Worm (Caenorhabditis elegans) whole organism, young adult: ENCODE measurements around the gene F20D12.12.

Experiments used
- B0019.2 ChIP-seq: fragments of 200-800 bp; sonication (Bioruptor generic); conservative IDR thresholded peaks from 2 replicates; pipeline ENCODE4 v1.3.6; 2022; ENCODE audit warnings: missing genetic modification reagents, missing genetic modification characterization, missing compliant biosample characterization
- B0261.1 ChIP-seq: sonication (generic microtip); optimal IDR thresholded peaks from 2 replicates; lab custom pipeline; 2016; ENCODE audit warnings: mild to moderate bottlenecking, missing genetic modification characterization, moderate library complexity, missing compliant biosample characterization
- D2030.7 ChIP-seq: fragments of 200-800 bp; sonication (Bioruptor generic); IDR thresholded peaks from 2 replicates; pipeline ENCODE4 v1.3.6; 2022; ENCODE audit warnings: missing genetic modification reagents, missing genetic modification characterization, missing compliant biosample characterization
- F10E7.11 ChIP-seq: sonication (generic microtip); optimal IDR thresholded peaks from 2 replicates; lab custom pipeline; 2017; ENCODE audit warnings: mild to moderate bottlenecking, missing genetic modification characterization, moderate library complexity, missing compliant biosample characterization
- F39B2.1 ChIP-seq: fragments of 200-800 bp; sonication (Bioruptor generic); IDR thresholded peaks from 2 replicates; pipeline ENCODE4 v1.3.6; 2022; ENCODE audit warnings: missing genetic modification reagents, missing genetic modification characterization, missing compliant biosample characterization
- F49E8.2 ChIP-seq: sonication (generic microtip); optimal IDR thresholded peaks from 3 replicates; lab custom pipeline; 2017; ENCODE audit warnings: missing genetic modification characterization, mild to moderate bottlenecking, missing compliant biosample characterization, antibody characterized with exemption, moderate library complexity; ENCODE audit not compliant: insufficient read depth
- K11D2.4 ChIP-seq: fragments of 200-800 bp; sonication (Bioruptor generic); IDR thresholded peaks from 2 replicates; pipeline ENCODE4 v1.3.6; 2022; ENCODE audit warnings: missing genetic modification reagents, missing genetic modification characterization, missing compliant biosample characterization
- K12H6.12 ChIP-seq: fragments of 200-800 bp; sonication (Bioruptor generic); optimal IDR thresholded peaks from 2 replicates; lab custom pipeline; 2018; ENCODE audit warnings: mild to moderate bottlenecking, missing genetic modification characterization, missing compliant biosample characterization
- T07F8.4 ChIP-seq: sonication (generic microtip); optimal IDR thresholded peaks from 2 replicates; lab custom pipeline; 2016; ENCODE audit warnings: mild to moderate bottlenecking, missing genetic modification characterization, moderate library complexity, missing compliant biosample characterization
- Y53F4B.3 ChIP-seq: fragments of 200-800 bp; sonication (Bioruptor generic); IDR thresholded peaks from 2 replicates; pipeline ENCODE4 v1.3.6; 2022; ENCODE audit warnings: missing genetic modification reagents, missing genetic modification characterization, missing compliant biosample characterization
- Y56A3A.18 ChIP-seq: fragments of 200-800 bp; sonication (Bioruptor generic); IDR thresholded peaks from 2 replicates; pipeline ENCODE4 v1.3.6; 2022; ENCODE audit warnings: missing genetic modification reagents, missing genetic modification characterization, missing compliant biosample characterization
- Y67H2A.10 ChIP-seq: fragments of 200-800 bp; sonication (Bioruptor generic); conservative IDR thresholded peaks from 2 replicates; pipeline ENCODE4 v1.3.6; 2022; ENCODE audit warnings: missing genetic modification reagents, missing genetic modification characterization, missing compliant biosample characterization
- aptf-3 ChIP-seq: fragments of 200-800 bp; sonication (Bioruptor generic); IDR thresholded peaks from 2 replicates; pipeline ENCODE4 v1.3.6; 2022; ENCODE audit warnings: missing genetic modification characterization, missing compliant biosample characterization
- bed-1 ChIP-seq: fragments of 200-800 bp; sonication (Bioruptor generic); IDR thresholded peaks from 2 replicates; pipeline ENCODE4 v1.3.6; 2022; ENCODE audit warnings: missing genetic modification reagents, missing genetic modification characterization, missing compliant biosample characterization
- ccch-3 ChIP-seq: fragments of 200-800 bp; sonication (Bioruptor generic); optimal IDR thresholded peaks from 2 replicates; lab custom pipeline; 2018; ENCODE audit warnings: mild to moderate bottlenecking, missing genetic modification characterization, missing compliant biosample characterization
- ceh-100 ChIP-seq: fragments of 200-800 bp; sonication (Bioruptor generic); IDR thresholded peaks from 2 replicates; pipeline ENCODE4 v1.3.6; 2022; ENCODE audit warnings: missing genetic modification reagents, missing genetic modification characterization, missing compliant biosample characterization
- ceh-27 ChIP-seq: fragments of 200-800 bp; sonication (Bioruptor generic); optimal IDR thresholded peaks from 2 replicates; lab custom pipeline; 2018; ENCODE audit warnings: mild to moderate bottlenecking, missing genetic modification characterization, moderate library complexity, missing compliant biosample characterization
- ceh-40 ChIP-seq: fragments of 200-800 bp; sonication (Bioruptor generic); IDR thresholded peaks from 2 replicates; pipeline ENCODE4 v1.3.6; 2022; ENCODE audit warnings: missing genetic modification characterization, missing compliant biosample characterization
- ceh-58 ChIP-seq: fragments of 200-800 bp; sonication (Bioruptor generic); IDR thresholded peaks from 2 replicates; pipeline ENCODE4 v1.3.6; 2022; ENCODE audit warnings: missing genetic modification characterization, missing compliant biosample characterization
- ceh-79 ChIP-seq: sonication (generic microtip); optimal IDR thresholded peaks from 2 replicates; lab custom pipeline; 2017; ENCODE audit warnings: mild to moderate bottlenecking, missing genetic modification characterization, missing compliant biosample characterization
- ceh-91 ChIP-seq: fragments of 200-800 bp; sonication (Bioruptor generic); IDR thresholded peaks from 2 replicates; pipeline ENCODE4 v1.3.6; 2022; ENCODE audit warnings: missing genetic modification reagents, missing genetic modification characterization, missing compliant biosample characterization
- dpl-1 ChIP-seq: fragments of 150-350 bp; optimal IDR thresholded peaks from 2 replicates; lab custom pipeline; 2014; ENCODE audit warnings: missing biosample characterization, missing genetic modification reagents, missing genetic modification characterization
- efl-1 ChIP-seq: fragments of 150-350 bp; optimal IDR thresholded peaks from 2 replicates; lab custom pipeline; 2014; ENCODE audit warnings: missing biosample characterization, missing genetic modification reagents, missing genetic modification characterization
- egl-18 ChIP-seq: fragments of 200-800 bp; sonication (Bioruptor generic); IDR thresholded peaks from 2 replicates; pipeline ENCODE4 v1.3.6; 2022; ENCODE audit warnings: missing genetic modification reagents, missing genetic modification characterization, missing compliant biosample characterization
- ekl-4 ChIP-seq: fragments of 200-800 bp; sonication (Bioruptor generic); IDR thresholded peaks from 2 replicates; pipeline ENCODE4 v1.3.6; 2022; ENCODE audit warnings: missing genetic modification reagents, missing genetic modification characterization, missing compliant biosample characterization
- ets-4 ChIP-seq: fragments of 200-800 bp; sonication (Bioruptor generic); optimal IDR thresholded peaks from 2 replicates; lab custom pipeline; 2018; ENCODE audit warnings: mild to moderate bottlenecking, missing genetic modification characterization, missing compliant biosample characterization
- him-1 ChIP-seq: sonication (generic microtip); optimal IDR thresholded peaks from 2 replicates; lab custom pipeline; 2016; ENCODE audit warnings: missing genotype, missing genetic modification reagents, missing genetic modification characterization, missing compliant biosample characterization
- hlh-26 ChIP-seq: fragments of 200-800 bp; sonication (Bioruptor generic); conservative IDR thresholded peaks from 2 replicates; pipeline ENCODE4 v1.3.6; 2022; ENCODE audit warnings: missing genetic modification reagents, missing genetic modification characterization, missing compliant biosample characterization
- hrde-1 ChIP-seq: sonication (generic microtip); optimal IDR thresholded peaks from 2 replicates; lab custom pipeline; 2016; ENCODE audit warnings: missing genetic modification characterization, mild to moderate bottlenecking, missing compliant biosample characterization, moderate library complexity, missing genotype, missing genetic modification reagents, borderline replicate concordance
- lag-1 ChIP-seq: fragments of 200-800 bp; sonication (Bioruptor generic); IDR thresholded peaks from 2 replicates; pipeline ENCODE4 v1.3.6; 2022; ENCODE audit warnings: missing genetic modification reagents, missing genetic modification characterization, missing compliant biosample characterization
- lin-40 ChIP-seq: sonication (generic microtip); optimal IDR thresholded peaks from 2 replicates; lab custom pipeline; 2016; ENCODE audit warnings: missing genetic modification characterization, mild to moderate bottlenecking, missing compliant biosample characterization, missing genotype, missing genetic modification reagents
- lin-54 ChIP-seq: fragments of 200-800 bp; sonication (Bioruptor generic); optimal IDR thresholded peaks from 2 replicates; lab custom pipeline; 2018; ENCODE audit warnings: mild to moderate bottlenecking, missing genetic modification characterization, missing compliant biosample characterization
- lir-1 ChIP-seq: fragments of 200-800 bp; sonication (Bioruptor generic); conservative IDR thresholded peaks from 2 replicates; pipeline ENCODE4 v1.3.6; 2022; ENCODE audit warnings: missing genetic modification reagents, missing genetic modification characterization, missing compliant biosample characterization
- lsl-1 ChIP-seq: fragments of 200-800 bp; sonication (Bioruptor generic); optimal IDR thresholded peaks from 2 replicates; lab custom pipeline; 2018; ENCODE audit warnings: mild to moderate bottlenecking, missing genetic modification characterization, moderate library complexity, missing compliant biosample characterization
- lsy-27 ChIP-seq: sonication (generic microtip); optimal IDR thresholded peaks from 2 replicates; lab custom pipeline; 2017; ENCODE audit warnings: missing genetic modification characterization, mild to moderate bottlenecking, missing compliant biosample characterization, antibody characterized with exemption, missing genotype, borderline replicate concordance; ENCODE audit not compliant: insufficient read depth
- nhr-90 ChIP-seq: sonication (generic microtip); optimal IDR thresholded peaks from 2 replicates; lab custom pipeline; 2016; ENCODE audit warnings: missing genotype, mild to moderate bottlenecking, missing genetic modification characterization, missing compliant biosample characterization
- rcor-1 ChIP-seq: fragments of 200-800 bp; sonication (Bioruptor generic); IDR thresholded peaks from 2 replicates; pipeline ENCODE4 v1.3.6; 2022; ENCODE audit warnings: missing genetic modification reagents, missing genetic modification characterization, missing compliant biosample characterization
- rec-8 ChIP-seq, 2 experiments: sonication (generic microtip); optimal IDR thresholded peaks; 2 replicates each; lab custom pipeline; 2016; ENCODE audit warnings: mild to moderate bottlenecking in 2 of 2, missing genetic modification characterization in 2 of 2, missing genetic modification reagents in 2 of 2, missing genotype in 2 of 2, missing biosample characterization in 1 of 2, missing compliant biosample characterization in 1 of 2, moderate library complexity in 1 of 2
- rpc-1 ChIP-seq, 2 experiments: fragments of 150-350 bp in 1 of 2; sonication (generic microtip) in 1 of 2; optimal IDR thresholded peaks; 2 replicates each; lab custom pipeline; 2014 to 2018; ENCODE audit warnings: missing biosample characterization in 1 of 2, missing genetic modification characterization in 1 of 2, missing genetic modification reagents in 1 of 2, missing genotype in 1 of 2
- sea-2 ChIP-seq: fragments of 200-800 bp; sonication (Bioruptor generic); IDR thresholded peaks from 2 replicates; pipeline ENCODE4 v1.3.6; 2022; ENCODE audit warnings: missing genetic modification characterization, missing compliant biosample characterization
- snpc-1.1 ChIP-seq: sonication (generic microtip); optimal IDR thresholded peaks from 2 replicates; lab custom pipeline; 2017; ENCODE audit warnings: missing genetic modification characterization, mild to moderate bottlenecking, missing compliant biosample characterization, antibody characterized with exemption, moderate library complexity, missing genotype, missing genetic modification reagents; ENCODE audit not compliant: insufficient read depth
- sptf-2 ChIP-seq: fragments of 200-800 bp; sonication (Bioruptor generic); optimal IDR thresholded peaks from 2 replicates; lab custom pipeline; 2018; ENCODE audit warnings: mild to moderate bottlenecking, missing genetic modification characterization, missing compliant biosample characterization
- tbx-9 ChIP-seq: sonication (generic microtip); optimal IDR thresholded peaks from 2 replicates; lab custom pipeline; 2016; ENCODE audit warnings: borderline replicate concordance, missing genetic modification characterization, inconsistent platforms, missing compliant biosample characterization
- zim-3 ChIP-seq: sonication (generic microtip); optimal IDR thresholded peaks from 2 replicates; lab custom pipeline; 2017; ENCODE audit warnings: mild to moderate bottlenecking, missing genetic modification characterization, moderate library complexity, missing compliant biosample characterization
- ztf-26 ChIP-seq: sonication (generic microtip); optimal IDR thresholded peaks from 2 replicates; lab custom pipeline; 2017; ENCODE audit warnings: missing genetic modification characterization, missing compliant biosample characterization
- ztf-28 ChIP-seq: fragments of 200-800 bp; sonication (Bioruptor generic); IDR thresholded peaks from 2 replicates; pipeline ENCODE4 v1.3.6; 2022; ENCODE audit warnings: missing genetic modification reagents, missing genetic modification characterization, missing compliant biosample characterization
- ztf-6 ChIP-seq: fragments of 200-800 bp; sonication (Bioruptor generic); IDR thresholded peaks from 2 replicates; pipeline ENCODE4 v1.3.6; 2022; ENCODE audit warnings: missing genetic modification reagents, missing genetic modification characterization, missing compliant biosample characterization

Gene F20D12.12

DNA sequence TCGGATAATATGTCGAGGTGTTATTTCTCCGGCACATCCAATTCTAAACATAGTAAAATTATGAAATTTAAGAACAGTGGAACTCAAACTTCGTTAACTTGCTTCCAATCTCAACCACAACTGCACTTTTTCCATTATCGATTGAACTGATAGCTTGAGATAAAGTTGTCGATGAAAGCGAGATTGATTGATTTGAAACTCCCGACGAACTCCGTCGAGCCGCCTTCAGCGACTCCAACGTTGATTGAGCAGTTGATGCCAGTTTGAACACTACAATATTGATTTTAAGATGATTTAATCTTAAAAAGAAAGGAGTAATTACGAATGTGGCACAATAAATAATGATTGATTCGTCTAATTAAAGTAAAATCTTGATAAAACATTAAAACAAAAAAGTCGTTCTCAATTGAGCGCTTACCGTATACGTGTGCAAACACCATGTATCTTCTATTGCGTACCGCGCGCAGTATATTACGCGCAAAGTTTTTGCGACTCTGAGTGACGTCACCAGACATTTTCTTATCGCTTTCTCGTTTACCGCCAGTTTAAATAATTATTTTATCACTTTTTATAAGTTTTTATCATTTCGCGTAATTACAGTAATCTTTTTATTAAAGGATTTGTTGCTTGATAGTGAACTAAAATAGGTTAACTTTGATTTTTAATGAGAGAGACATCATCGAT, 44.9 kb upstream of the F20D12.12 start, which contains the start of gene arp-11:
Gene arp-11, minus strand, starts transcription at position 51 of the 684 bp plus-strand sequence.
- TF ChIP-seq egl-18: no peak
- no peak for TF ChIP-seq tbx-9 (tag; lab: Kevin White, UChicago)
- TF ChIP-seq F39B2.1 (GFP tag; lab: Robert Waterston, UW): no peak
- TF ChIP-seq sea-2 (GFP tag; lab: Robert Waterston, UW): no peak
- TF ChIP-seq hrde-1 (tag; lab: Kevin White, UChicago): no peak
- TF ChIP-seq ztf-26: no peak
- TF ChIP-seq ekl-4: no peak
- TF ChIP-seq lag-1: no peak
- TF ChIP-seq ceh-91 (GFP tag; lab: Robert Waterston, UW): no peak
- peak; percentile 61 for TF ChIP-seq lin-54 (GFP tag; lab: Kevin White, UChicago)
- TF ChIP-seq zim-3: no peak
- TF ChIP-seq D2030.7 (GFP tag; lab: Robert Waterston, UW): no peak
- no peak for TF ChIP-seq B0261.1 (tag; lab: Kevin White, UChicago)
- no peak for TF ChIP-seq hlh-26 (GFP tag; lab: Robert Waterston, UW)
- no peak for TF ChIP-seq Y53F4B.3 (GFP tag; lab: Robert Waterston, UW)
- TF ChIP-seq Y56A3A.18: no peak
- TF ChIP-seq ztf-28 (GFP tag; lab: Robert Waterston, UW): no peak
- TF ChIP-seq B0019.2 (GFP tag; lab: Robert Waterston, UW): no peak
- no peak for TF ChIP-seq nhr-90 (tag; lab: Kevin White, UChicago)
- no peak for TF ChIP-seq lsy-27 (tag; lab: Kevin White, UChicago)
- TF ChIP-seq lir-1 (GFP tag; lab: Robert Waterston, UW): no peak
- no peak for TF ChIP-seq rcor-1
- no peak for TF ChIP-seq ccch-3 (GFP tag; lab: Kevin White, UChicago)
- TF ChIP-seq ztf-6 (GFP tag; lab: Robert Waterston, UW): no peak
- peak; percentile 30 for TF ChIP-seq ceh-27 (GFP tag; lab: Kevin White, UChicago)
- TF ChIP-seq aptf-3 (GFP tag; lab: Robert Waterston, UW): no peak
- TF ChIP-seq ceh-100: no peak
- no peak for TF ChIP-seq snpc-1.1 (tag; lab: Kevin White, UChicago)
- TF ChIP-seq lin-40 (tag; lab: Kevin White, UChicago): peak; percentile 60
- no peak for TF ChIP-seq bed-1
- TF ChIP-seq F49E8.2: no peak
- TF ChIP-seq T07F8.4 (tag; lab: Kevin White, UChicago): no peak
- no peak for TF ChIP-seq Y67H2A.10
- TF ChIP-seq K11D2.4 (GFP tag; lab: Robert Waterston, UW): no peak
- TF ChIP-seq K12H6.12 (tag; lab: Kevin White, UChicago): no peak
- no peak for TF ChIP-seq ceh-58 (GFP tag; lab: Robert Waterston, UW)
- TF ChIP-seq lsl-1 (GFP tag; lab: Kevin White, UChicago): peak; percentile 65
- no peak for TF ChIP-seq F10E7.11 (tag; lab: Kevin White, UChicago)
- no peak for TF ChIP-seq rec-8 (tag; optimal IDR thresholded peaks at IDR 0.05; lab: Kevin White, UChicago)
- TF ChIP-seq sptf-2 (GFP tag; lab: Kevin White, UChicago): no peak
- TF ChIP-seq rpc-1 (optimal IDR thresholded peaks at IDR 0.05; lab: Kevin White, UChicago): no peak
- TF ChIP-seq rpc-1 (tag; optimal IDR thresholded peaks at IDR 0.05; lab: Kevin White, UChicago): no peak
- TF ChIP-seq ets-4: no peak
- TF ChIP-seq ceh-40 (GFP tag; lab: Robert Waterston, UW): no peak
- no peak for TF ChIP-seq him-1 (tag; lab: Kevin White, UChicago)
- TF ChIP-seq dpl-1: no peak
- no peak for TF ChIP-seq ceh-79
- peak; percentile 26 for TF ChIP-seq efl-1
